Fruit fly (Drosophila melanogaster) whole organism: ENCODE measurements around the gene CG33307.

ENCODE experiments used
- CG8478 ChIP-seq: fragments of >200 bp; optimal IDR thresholded peaks from 2 replicates; lab custom pipeline; 2018; ENCODE audit warnings: inconsistent platforms
- Dll ChIP-seq: fragments of >200 bp; optimal IDR thresholded peaks from 2 replicates; lab custom pipeline; 2017
- EcR ChIP-seq, 2 experiments: fragments of >200 bp; optimal IDR thresholded peaks; 2 replicates each; lab custom pipeline; 2017; ENCODE audit warnings: missing biosample characterization in 2 of 2, missing genetic modification characterization in 2 of 2, missing genetic modification reagents in 2 of 2
- pan ChIP-seq: fragments of >200 bp; optimal IDR thresholded peaks from 2 replicates; lab custom pipeline; 2017
- psq ChIP-seq: fragments of >200 bp; optimal IDR thresholded peaks from 2 replicates; lab custom pipeline; 2017
- usp ChIP-seq: fragments of >200 bp; optimal IDR thresholded peaks from 2 replicates; lab custom pipeline; 2017; ENCODE audit warnings: missing biosample characterization, missing genetic modification characterization, mixed read lengths

Gene CG33307

DNA sequence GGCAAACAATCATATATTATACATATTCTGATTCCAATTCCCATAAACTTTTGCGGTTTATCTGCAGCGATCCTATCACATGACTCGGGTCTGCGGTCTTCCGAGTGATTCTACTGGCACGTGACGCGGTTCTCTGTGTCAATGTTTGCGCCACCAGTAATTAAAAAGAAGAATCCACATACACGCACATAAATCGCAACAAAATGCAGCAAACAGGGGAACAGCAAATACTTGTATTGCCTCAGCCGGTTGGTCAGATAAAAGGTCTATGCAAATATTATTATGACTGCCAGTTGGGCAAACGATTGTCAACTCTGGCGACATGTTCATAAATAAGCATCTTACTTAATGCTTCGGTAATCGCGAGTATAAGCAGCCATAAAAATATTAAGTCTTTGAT, 33.4 kb downstream of the CG33307 start:
- no peak for TF ChIP-seq Dll (lab: Kevin White, UChicago)
- TF ChIP-seq CG8478 = no peak
- no peak for TF ChIP-seq usp (GFP tag; lab: Kevin White, UChicago)
- TF ChIP-seq pan = no peak
- no peak for TF ChIP-seq psq
- TF ChIP-seq EcR (GFP tag; optimal IDR thresholded peaks at IDR 0.05; lab: Kevin White, UChicago) = no peak

DNA sequence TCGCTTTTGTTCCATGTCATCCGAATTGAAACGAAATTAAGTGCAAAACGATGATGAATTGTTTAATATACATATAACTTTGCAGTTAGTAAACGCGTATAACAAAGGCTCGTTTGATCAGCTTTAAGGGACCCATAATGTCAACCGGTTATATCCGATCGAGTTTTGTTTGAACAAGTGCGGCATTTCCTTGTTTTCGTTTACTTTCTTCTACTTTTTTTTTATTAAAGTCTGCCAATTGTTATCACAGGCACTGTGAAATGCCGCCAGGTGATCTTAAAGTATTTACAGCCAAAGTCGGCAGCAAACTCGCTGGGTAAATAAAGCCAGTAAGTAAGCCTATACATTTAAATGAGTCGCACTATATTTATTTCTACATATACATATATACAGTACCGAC, 34.2 kb downstream of the CG33307 start:
- no peak for TF ChIP-seq CG8478
- TF ChIP-seq psq = no peak
- no peak for TF ChIP-seq usp (GFP tag; lab: Kevin White, UChicago)
- no peak for TF ChIP-seq EcR (GFP tag; optimal IDR thresholded peaks at IDR 0.05; lab: Kevin White, UChicago)
- TF ChIP-seq pan = no peak
- no peak for TF ChIP-seq Dll (lab: Kevin White, UChicago)

DNA sequence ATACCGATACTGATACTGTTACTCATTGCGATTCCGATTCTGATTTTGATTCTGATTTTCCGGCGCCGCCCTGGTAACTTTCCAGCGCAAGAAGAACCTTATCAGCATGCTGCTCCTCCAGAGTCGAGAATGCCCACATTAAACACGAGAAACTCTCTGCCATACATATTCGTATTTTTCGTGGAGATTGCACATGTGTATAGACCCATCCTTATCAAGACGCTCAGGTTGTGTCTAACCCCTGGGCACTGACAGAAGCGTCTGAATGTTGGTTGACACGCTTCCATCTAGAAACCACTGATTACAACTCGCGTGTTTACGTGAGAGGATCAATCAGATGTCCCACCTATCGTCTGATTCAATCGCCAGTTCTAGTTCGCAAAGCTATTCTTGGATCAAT, 36.1 kb downstream of the CG33307 start:
- TF ChIP-seq pan = no peak
- no peak for TF ChIP-seq Dll (lab: Kevin White, UChicago)
- no peak for TF ChIP-seq psq
- TF ChIP-seq CG8478 = no peak

DNA sequence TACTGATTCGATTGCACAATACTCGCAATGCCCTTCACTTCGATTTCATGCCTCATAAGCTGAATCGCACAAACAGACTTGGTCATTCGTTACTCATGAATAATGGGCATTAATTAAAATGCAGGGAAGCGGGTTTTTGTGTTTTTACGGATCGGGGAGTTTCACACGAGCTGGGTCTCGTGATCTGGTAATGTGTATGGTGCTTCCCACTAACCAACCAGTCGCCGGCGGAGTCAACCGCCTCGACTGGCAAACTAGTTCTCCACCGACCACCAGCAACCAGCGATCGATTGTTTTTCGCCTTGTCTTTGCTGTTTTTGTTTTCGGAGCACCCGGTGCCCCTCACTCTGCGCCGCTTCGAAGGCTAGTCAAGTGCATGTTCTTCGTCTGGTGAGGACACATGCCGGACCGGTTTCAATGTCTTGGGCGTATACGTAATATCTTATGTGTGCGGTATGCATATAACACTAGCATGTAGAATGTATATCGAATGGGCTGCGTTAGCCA, 36.7 kb downstream of the CG33307 start:
- TF ChIP-seq psq (no peak), pan (no peak), Dll (lab: Kevin White, UChicago) (no peak), usp (GFP tag; lab: Kevin White, UChicago) (no peak), EcR (GFP tag; optimal IDR thresholded peaks at IDR 0.05; lab: Kevin White, UChicago) (no peak), CG8478 (no peak)

DNA sequence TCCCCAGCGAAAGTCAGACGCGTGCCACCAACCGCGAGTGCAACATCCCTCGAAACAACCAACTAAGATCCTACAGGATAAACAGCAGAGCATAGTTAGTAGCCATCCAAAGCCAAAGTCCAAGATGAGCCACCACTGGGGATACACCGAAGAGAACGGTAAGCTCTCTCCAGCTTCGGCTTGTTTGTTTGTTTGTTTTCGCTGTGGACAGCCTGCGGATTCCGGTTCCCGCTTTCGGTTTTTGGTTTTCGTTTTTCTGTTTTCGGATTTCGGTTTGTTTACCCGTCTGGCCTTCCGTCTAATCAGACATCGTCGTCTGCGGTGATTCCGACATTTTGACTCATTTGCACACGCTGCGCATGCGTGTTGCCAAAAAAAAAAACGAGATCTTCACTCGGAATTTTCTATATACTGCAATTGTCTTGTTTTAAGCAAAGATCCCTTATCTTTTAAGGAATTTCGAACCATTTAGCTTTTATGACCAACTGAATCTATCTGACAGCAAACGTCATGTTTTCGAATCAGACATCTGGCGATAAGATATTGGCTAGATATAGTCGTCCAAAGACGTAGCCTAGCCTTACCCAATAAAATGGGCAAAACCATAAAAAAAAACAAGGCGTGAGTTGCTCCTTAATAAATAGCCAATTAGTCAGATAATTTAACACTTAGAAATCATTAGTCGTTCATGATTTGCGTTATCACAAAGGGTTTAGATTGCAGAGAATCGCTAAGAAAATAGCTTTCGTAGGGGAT, 37.3 kb downstream of the CG33307 start:
- TF ChIP-seq EcR (GFP tag; optimal IDR thresholded peaks at IDR 0.05; lab: Kevin White, UChicago) (no peak), psq (no peak), CG8478 (no peak), pan (no peak), Dll (lab: Kevin White, UChicago) (no peak), usp (GFP tag; lab: Kevin White, UChicago) (no peak)

DNA sequence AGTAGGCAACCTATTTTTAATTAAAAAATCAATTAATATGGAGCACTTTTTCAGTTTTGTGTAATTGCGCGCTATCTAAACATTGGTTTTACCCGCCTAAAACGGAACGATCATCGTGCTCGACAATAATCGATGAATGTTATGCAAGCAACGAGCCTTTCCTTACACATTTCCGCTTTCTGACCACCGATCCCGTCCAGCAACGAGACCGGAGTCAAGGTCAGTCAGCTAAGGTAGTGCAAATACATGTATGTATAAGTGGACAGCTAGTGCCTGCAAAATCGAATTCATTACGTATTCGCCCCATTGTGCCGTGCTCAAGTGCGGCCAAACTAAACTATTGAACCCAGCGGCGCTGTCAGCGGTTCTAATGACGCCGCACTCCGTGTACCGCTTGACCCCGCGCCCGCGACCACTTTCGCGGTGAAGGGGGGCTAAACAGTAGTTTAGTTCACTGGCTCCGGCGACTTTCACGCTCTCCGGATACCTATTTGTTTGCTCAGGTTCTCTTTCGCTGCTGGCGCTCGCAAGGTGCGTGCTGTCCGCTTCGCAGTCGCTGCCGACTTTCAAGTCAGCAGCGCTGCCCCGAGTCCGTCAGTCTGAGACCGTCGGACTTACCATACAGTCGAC, 38.2 kb downstream of the CG33307 start, which contains the start of gene CAH1:
TSS of gene CAH1 (plus strand) at position 595 of the 630 bp plus-strand sequence.
- no peak for TF ChIP-seq CG8478
- no peak for TF ChIP-seq EcR (GFP tag; optimal IDR thresholded peaks at IDR 0.05; lab: Kevin White, UChicago)
- no peak for TF ChIP-seq usp (GFP tag; lab: Kevin White, UChicago)
- no peak for TF ChIP-seq psq
- no peak for TF ChIP-seq Dll (lab: Kevin White, UChicago)
- TF ChIP-seq pan = no peak

DNA sequence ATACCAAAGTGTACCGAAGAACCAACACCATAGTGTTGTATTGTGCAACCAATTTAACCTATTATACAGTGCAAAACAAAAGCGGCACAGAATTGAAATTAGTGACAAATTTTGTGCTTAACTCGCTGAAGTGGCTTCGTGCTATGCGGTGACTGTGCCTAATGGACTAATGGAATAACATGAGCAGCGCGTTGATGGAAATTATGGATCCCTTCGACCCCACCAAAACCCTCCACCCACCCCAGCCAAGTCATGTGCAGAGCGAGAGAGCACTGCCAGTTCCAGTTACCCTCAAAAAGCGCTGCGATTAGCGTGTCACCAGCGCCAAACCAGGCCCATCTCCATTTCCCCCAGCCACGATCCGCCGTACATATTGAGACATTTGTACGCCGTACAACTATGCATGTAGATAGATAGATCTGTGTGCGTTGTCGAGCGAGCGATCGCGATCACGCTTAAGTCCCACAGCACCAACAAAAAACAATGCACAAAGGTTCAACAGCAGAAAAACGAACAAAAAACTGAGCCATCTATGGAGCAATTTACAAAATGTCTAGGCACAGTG, 39.2 kb downstream of the CG33307 start:
- no peak for TF ChIP-seq EcR (GFP tag; optimal IDR thresholded peaks at IDR 0.05; lab: Kevin White, UChicago)
- TF ChIP-seq Dll (lab: Kevin White, UChicago) = no peak

DNA sequence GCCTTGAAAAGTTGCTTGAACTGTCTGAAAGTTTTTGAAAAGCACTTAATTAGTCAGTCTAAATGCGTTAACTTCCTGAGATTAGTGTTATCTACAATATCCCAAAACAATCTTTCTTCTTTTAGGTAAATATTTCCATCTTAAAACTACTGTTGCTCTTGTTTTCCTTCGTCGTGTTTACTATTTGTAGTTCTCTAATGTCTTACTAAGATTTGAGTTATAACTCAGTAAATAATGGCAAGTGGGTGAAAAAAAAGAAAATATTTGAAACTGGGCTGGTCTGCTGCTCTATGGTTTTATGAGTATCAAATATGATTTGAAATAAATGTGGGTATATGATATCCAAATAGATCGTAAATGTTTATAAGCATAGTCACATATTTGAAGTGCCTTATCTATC, 40.2 kb downstream of the CG33307 start:
- TF ChIP-seq pan (no peak), usp (GFP tag; lab: Kevin White, UChicago) (no peak), Dll (lab: Kevin White, UChicago) (no peak), EcR (GFP tag; optimal IDR thresholded peaks at IDR 0.05; lab: Kevin White, UChicago) (no peak), CG8478 (no peak), psq (no peak)

DNA sequence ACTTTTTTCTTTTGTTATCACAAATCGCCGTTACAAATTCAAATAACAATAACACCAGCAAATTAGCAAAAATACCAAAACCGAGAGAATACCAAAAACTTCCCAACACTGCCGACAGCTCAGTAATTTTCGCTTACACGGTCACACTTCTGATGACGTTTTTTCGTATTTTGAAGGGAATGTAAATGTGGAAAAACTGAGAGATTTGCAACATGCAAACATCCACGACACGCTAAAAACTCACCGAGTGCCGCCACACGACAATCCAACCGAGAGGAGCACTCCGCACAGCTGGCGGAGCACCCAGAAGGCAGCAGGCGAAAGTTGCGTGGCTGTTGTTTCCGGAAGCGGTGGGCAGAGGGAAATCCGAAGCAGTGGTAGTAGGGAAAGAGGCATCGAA, 47.9 kb downstream of the CG33307 start, which contains the start of gene Sec71:
TSS of gene Sec71 (plus strand) at position 117 of the 400 bp plus-strand sequence.
- TF ChIP-seq CG8478 (no peak), pan (no peak), usp (GFP tag; lab: Kevin White, UChicago) (no peak), psq (no peak), EcR (GFP tag; optimal IDR thresholded peaks at IDR 0.05; lab: Kevin White, UChicago) (no peak), Dll (lab: Kevin White, UChicago) (no peak)

DNA sequence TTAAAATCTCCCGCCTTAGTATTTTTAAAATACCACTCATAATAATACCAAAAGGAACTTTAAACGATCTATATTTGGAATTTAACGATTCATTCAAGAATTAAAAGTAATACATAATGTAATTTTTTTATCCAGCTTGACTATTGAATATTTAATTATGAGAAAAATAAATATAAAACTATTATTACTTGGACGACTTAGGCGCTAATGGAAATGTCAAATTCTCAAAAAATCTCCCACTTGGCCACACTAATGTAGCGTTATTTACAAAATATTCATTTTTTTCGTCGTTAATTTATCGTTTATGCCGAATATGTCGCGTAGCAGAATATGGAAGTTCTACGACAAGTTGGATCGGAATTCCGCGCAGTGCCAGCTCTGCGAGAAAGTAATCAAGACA, 50.6 kb downstream of the CG33307 start, which contains the start of gene CG16863:
TSS of gene CG16863 (plus strand) at position 245 of the 400 bp plus-strand sequence.
- TF ChIP-seq pan (no peak), usp (GFP tag; lab: Kevin White, UChicago) (no peak), CG8478 (no peak), Dll (lab: Kevin White, UChicago) (no peak), EcR (GFP tag; optimal IDR thresholded peaks at IDR 0.05; lab: Kevin White, UChicago) (no peak), psq (no peak)
